Worm (Caenorhabditis elegans) whole organism, L1 larva: ENCODE data around the gene ZC455.1.

ENCODE experiments used
- C16A3.4 ChIP-seq: fragments of 150-350 bp; optimal IDR thresholded peaks from 2 replicates; lab custom pipeline; 2014; ENCODE audit warnings: missing biosample characterization, missing genetic modification characterization
- C34B4.2 ChIP-seq: sonication (generic microtip); optimal IDR thresholded peaks from 2 replicates; lab custom pipeline; 2017; ENCODE audit warnings: mild to moderate bottlenecking, missing genetic modification characterization, missing compliant biosample characterization
- Y116A8C.19 ChIP-seq: sonication (generic microtip); optimal IDR thresholded peaks from 2 replicates; lab custom pipeline; 2016; ENCODE audit warnings: missing compliant biosample characterization, missing genetic modification characterization, borderline replicate concordance
- alr-1 ChIP-seq: fragments of 200-800 bp; sonication (Bioruptor generic); optimal IDR thresholded peaks from 2 replicates; lab custom pipeline; 2018; ENCODE audit warnings: borderline replicate concordance, mild to moderate bottlenecking, missing genetic modification characterization, missing compliant biosample characterization
- aly-2 ChIP-seq: fragments of 150-350 bp; optimal IDR thresholded peaks from 2 replicates; lab custom pipeline; 2014; ENCODE audit warnings: missing biosample characterization, missing genetic modification characterization
- ama-1 ChIP-seq: fragments of 150-350 bp; optimal IDR thresholded peaks from 2 replicates; lab custom pipeline; 2014
- blmp-1 ChIP-seq: fragments of 150-350 bp; optimal IDR thresholded peaks from 2 replicates; lab custom pipeline; 2014; ENCODE audit warnings: missing biosample characterization, missing genetic modification characterization
- ceh-82 ChIP-seq, 3 experiments: fragments of 150-350 bp in 1 of 3; sonication (generic microtip) in 2 of 3; optimal IDR thresholded peaks; 2 replicates each; lab custom pipeline; 2014 to 2017; ENCODE audit warnings: missing biosample characterization in 3 of 3, missing genetic modification characterization in 3 of 3
- ceh-90 ChIP-seq: sonication (generic microtip); optimal IDR thresholded peaks from 2 replicates; lab custom pipeline; 2016; ENCODE audit warnings: missing genetic modification characterization, missing compliant biosample characterization
- ces-1 ChIP-seq: fragments of 150-350 bp; optimal IDR thresholded peaks from 2 replicates; lab custom pipeline; 2014; ENCODE audit warnings: missing biosample characterization, missing genetic modification reagents, missing genetic modification characterization
- dsc-1 ChIP-seq: sonication (generic microtip); optimal IDR thresholded peaks from 2 replicates; lab custom pipeline; 2016; ENCODE audit warnings: mild to moderate bottlenecking, missing genetic modification characterization, missing compliant biosample characterization
- efl-1 ChIP-seq, 4 experiments: fragments of 150-350 bp; optimal IDR thresholded peaks in 3 of 4; peaks in 1 of 4; 1 replicate in 1 of 4; 2 replicates in 3 of 4; lab custom pipeline; 2014; ENCODE audit warnings: missing biosample characterization in 2 of 4, missing genetic modification characterization in 2 of 4, missing genetic modification reagents in 2 of 4
- fkh-4 ChIP-seq: sonication (generic microtip); optimal IDR thresholded peaks from 2 replicates; lab custom pipeline; 2016; ENCODE audit warnings: missing compliant biosample characterization, missing genetic modification characterization, borderline replicate concordance
- fkh-8 ChIP-seq: sonication (generic microtip); optimal IDR thresholded peaks from 2 replicates; lab custom pipeline; 2016; ENCODE audit warnings: mild to moderate bottlenecking, missing genetic modification characterization, missing compliant biosample characterization
- hlh-4 ChIP-seq: sonication (generic microtip); optimal IDR thresholded peaks from 2 replicates; lab custom pipeline; 2016; ENCODE audit warnings: mild to moderate bottlenecking, missing genetic modification characterization, missing compliant biosample characterization
- jun-1 ChIP-seq: fragments of 150-350 bp; optimal IDR thresholded peaks from 2 replicates; lab custom pipeline; 2014; ENCODE audit warnings: missing biosample characterization, missing genetic modification reagents, missing genetic modification characterization
- lin-13 ChIP-seq: fragments of 150-350 bp; optimal IDR thresholded peaks from 2 replicates; lab custom pipeline; 2014; ENCODE audit warnings: missing biosample characterization, missing genetic modification reagents, missing genetic modification characterization
- lin-39 ChIP-seq: fragments of 150-350 bp; optimal IDR thresholded peaks from 2 replicates; lab custom pipeline; 2014; ENCODE audit warnings: missing biosample characterization, missing genetic modification reagents, missing genetic modification characterization
- lir-3 ChIP-seq: sonication (generic microtip); optimal IDR thresholded peaks from 2 replicates; lab custom pipeline; 2016; ENCODE audit warnings: mild to moderate bottlenecking, missing genetic modification characterization, moderate library complexity, missing compliant biosample characterization; ENCODE audit not compliant: poor library complexity
- nhr-11 ChIP-seq: fragments of 150-350 bp; optimal IDR thresholded peaks from 2 replicates; lab custom pipeline; 2014; ENCODE audit warnings: missing biosample characterization, missing genetic modification characterization
- nhr-12 ChIP-seq: sonication (generic microtip); optimal IDR thresholded peaks from 2 replicates; lab custom pipeline; 2017; ENCODE audit warnings: missing biosample characterization, missing genetic modification characterization
- nhr-19 ChIP-seq: fragments of 200-800 bp; sonication (Bioruptor generic); conservative IDR thresholded peaks from 2 replicates; pipeline ENCODE4 v1.3.6; 2022; ENCODE audit warnings: missing genetic modification characterization, missing compliant biosample characterization
- nhr-28 ChIP-seq: fragments of 150-350 bp; optimal IDR thresholded peaks from 2 replicates; lab custom pipeline; 2014; ENCODE audit warnings: missing biosample characterization, missing genetic modification characterization
- nhr-71 ChIP-seq: sonication (generic microtip); optimal IDR thresholded peaks from 2 replicates; lab custom pipeline; 2016; ENCODE audit warnings: mild to moderate bottlenecking, missing genetic modification characterization, moderate library complexity, missing compliant biosample characterization
- nhr-77 ChIP-seq: fragments of 150-350 bp; optimal IDR thresholded peaks from 2 replicates; lab custom pipeline; 2014; ENCODE audit warnings: missing biosample characterization, missing genetic modification characterization
- nhr-84 ChIP-seq: sonication (generic microtip); optimal IDR thresholded peaks from 2 replicates; lab custom pipeline; 2017; ENCODE audit warnings: missing biosample characterization, missing genetic modification characterization
- nhr-85 ChIP-seq: sonication (generic microtip); peaks from one replicate; lab custom pipeline; 2016; ENCODE audit warnings: missing genetic modification characterization, inconsistent platforms, missing compliant biosample characterization
- pqm-1 ChIP-seq: sonication (generic microtip); optimal IDR thresholded peaks from 3 replicates; lab custom pipeline; 2017; ENCODE audit warnings: missing biosample characterization, missing genetic modification characterization
- snpc-4 ChIP-seq: fragments of 150-350 bp; optimal IDR thresholded peaks from 2 replicates; lab custom pipeline; 2014; ENCODE audit warnings: missing biosample characterization, missing genetic modification characterization
- sup-37 ChIP-seq: fragments of 200-800 bp; sonication (Bioruptor generic); optimal IDR thresholded peaks from 2 replicates; lab custom pipeline; 2018; ENCODE audit warnings: mild to moderate bottlenecking, missing genetic modification characterization, missing compliant biosample characterization
- swsn-7 ChIP-seq: sonication (generic microtip); optimal IDR thresholded peaks from 2 replicates; lab custom pipeline; 2016; ENCODE audit warnings: missing genetic modification characterization, missing compliant biosample characterization
- tbx-2 ChIP-seq: sonication (generic microtip); optimal IDR thresholded peaks from 2 replicates; lab custom pipeline; 2016; ENCODE audit warnings: missing genetic modification characterization, missing compliant biosample characterization
- unc-130 ChIP-seq: fragments of 150-350 bp; optimal IDR thresholded peaks from 2 replicates; lab custom pipeline; 2017; ENCODE audit warnings: missing biosample characterization, missing genetic modification characterization, inconsistent platforms
- zag-1 ChIP-seq: fragments of 150-350 bp; optimal IDR thresholded peaks from 2 replicates; lab custom pipeline; 2014; ENCODE audit warnings: missing biosample characterization, missing genetic modification characterization

ZC455.1 gene

DNA sequence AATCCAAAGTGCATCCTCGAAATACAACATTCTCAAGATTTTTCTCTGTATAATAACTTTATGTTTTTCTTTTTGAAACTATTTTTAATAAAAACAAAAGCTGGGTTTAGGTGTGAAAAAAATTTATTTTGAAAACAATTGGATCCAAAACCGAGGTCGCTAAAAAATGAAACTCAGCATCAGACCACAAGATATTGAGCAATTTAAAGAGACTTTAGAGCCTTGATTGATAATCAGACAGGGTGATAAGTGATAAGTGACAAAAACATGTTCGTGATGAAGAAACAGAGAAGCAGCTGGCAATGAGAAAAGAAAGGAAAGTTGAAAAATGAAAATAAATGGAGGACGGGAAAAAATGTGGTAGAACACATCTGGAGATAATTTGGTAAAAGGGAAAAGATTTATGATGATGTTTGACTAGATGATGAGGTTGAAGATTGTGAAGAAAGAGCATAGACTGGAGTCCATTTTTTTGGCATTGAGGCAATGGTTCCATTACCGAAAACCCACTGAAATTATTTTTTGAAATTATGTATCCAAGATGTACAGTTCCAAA is 21.7 kb upstream of the ZC455.1 start, which contains the start of gene C15C8.6:
Gene C15C8.6, minus strand, starts transcription at position 51 of the 556 bp plus-strand sequence.
- TF ChIP-seq fkh-4 (tag; lab: Kevin White, UChicago) (peak; percentile 83), nhr-84 (no peak), hlh-4 (tag; lab: Kevin White, UChicago) (no peak), nhr-19 (no peak), ces-1 (GFP tag; lab: Kevin White, UChicago) (no peak), aly-2 (tag; lab: Kevin White, UChicago) (no peak), ceh-90 (tag; lab: Kevin White, UChicago) (no peak), Y116A8C.19 (tag; lab: Kevin White, UChicago) (no peak), dsc-1 (peak; percentile 87), lin-13 (no peak), unc-130 (tag; lab: Kevin White, UChicago) (no peak)

DNA sequence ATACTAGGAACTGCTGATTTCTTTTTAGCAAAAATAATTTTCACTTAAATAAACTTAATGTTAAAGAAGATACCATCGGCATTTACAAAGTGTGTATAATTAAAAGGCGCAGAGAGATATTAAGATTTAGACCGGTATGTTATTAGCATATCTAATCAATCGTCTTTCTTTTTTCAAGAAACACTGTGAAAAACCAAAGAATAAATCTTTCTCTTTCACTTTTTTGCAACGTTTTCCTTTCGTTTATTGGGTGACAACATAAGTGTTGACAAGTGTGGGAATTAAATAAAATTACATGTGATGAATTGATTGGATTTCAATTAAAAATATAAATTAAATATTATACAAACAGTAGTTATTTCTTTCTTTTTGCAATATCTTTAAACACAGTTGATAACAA is 20.9 kb upstream of the ZC455.1 start, which contains the start of gene C15C8.8:
Gene C15C8.8, minus strand, starts transcription at position 101 of the 400 bp plus-strand sequence.
- TF ChIP-seq efl-1 (optimal IDR thresholded peaks at IDR 0.05; lab: Kevin White, UChicago) (no peak), efl-1 (GFP tag; optimal IDR thresholded peaks at IDR 0.05 in 1 of 2; lab: Kevin White, UChicago) (no peak), nhr-85 (tag; lab: Kevin White, UChicago) (peak; percentile 25), nhr-11 (no peak), blmp-1 (tag; lab: Kevin White, UChicago) (peak; percentile 40)
- TF ChIP-seq, all 84 proteins: peak for 2

DNA sequence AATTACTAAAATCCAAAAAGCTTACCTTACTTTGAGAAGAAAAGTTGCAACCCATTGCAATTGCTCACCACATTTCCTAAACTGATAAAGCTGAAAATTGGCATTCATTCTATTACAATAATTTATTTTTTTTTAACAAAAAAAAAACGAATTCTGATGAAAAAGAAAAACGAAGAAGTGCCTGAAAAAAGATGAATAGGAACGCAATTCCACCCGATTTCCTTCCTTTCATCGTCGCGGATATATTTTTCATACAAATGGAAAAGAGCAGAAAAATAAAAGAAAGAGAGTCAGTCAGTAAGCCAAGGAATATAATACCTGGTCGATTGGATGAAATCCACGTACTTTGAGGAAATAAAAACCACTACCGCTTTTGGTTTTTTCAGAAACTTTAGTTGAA is 18.5 kb upstream of the ZC455.1 start, which contains the start of gene gpa-13:
Gene gpa-13, minus strand, starts transcription at position 101 of the 400 bp plus-strand sequence.
- TF ChIP-seq nhr-77 (tag; lab: Kevin White, UChicago), result no peak
- TF ChIP-seq alr-1 (tag; lab: Kevin White, UChicago), result no peak
- no peak for TF ChIP-seq C16A3.4 (tag; lab: Kevin White, UChicago)
- TF ChIP-seq lir-3 (tag; lab: Kevin White, UChicago), result no peak

DNA sequence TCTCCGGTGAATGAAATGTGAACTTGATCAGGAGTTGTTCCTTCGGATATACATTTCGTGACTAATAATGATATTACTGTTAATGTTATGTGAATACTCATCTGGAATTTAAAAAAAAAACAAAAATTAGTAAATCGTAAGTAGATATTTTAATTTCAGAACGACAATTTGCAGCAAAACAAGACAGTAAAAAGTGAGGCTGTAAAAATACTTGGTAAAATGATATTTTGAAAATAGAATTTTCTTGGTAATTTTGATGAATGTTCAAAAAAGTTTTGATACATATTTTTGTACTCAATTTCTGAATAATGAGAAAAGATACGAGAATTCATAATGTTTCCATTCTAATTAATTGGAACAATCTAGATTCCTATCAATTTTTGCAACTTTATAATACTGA is 13.7 kb upstream of the ZC455.1 start, which contains the start of gene papl-1:
Gene papl-1, minus strand, starts transcription at position 101 of the 400 bp plus-strand sequence.
- no peak for TF ChIP-seq nhr-12 (tag; lab: Kevin White, UChicago)
- TF ChIP-seq, all 84 proteins: peak for 0

DNA sequence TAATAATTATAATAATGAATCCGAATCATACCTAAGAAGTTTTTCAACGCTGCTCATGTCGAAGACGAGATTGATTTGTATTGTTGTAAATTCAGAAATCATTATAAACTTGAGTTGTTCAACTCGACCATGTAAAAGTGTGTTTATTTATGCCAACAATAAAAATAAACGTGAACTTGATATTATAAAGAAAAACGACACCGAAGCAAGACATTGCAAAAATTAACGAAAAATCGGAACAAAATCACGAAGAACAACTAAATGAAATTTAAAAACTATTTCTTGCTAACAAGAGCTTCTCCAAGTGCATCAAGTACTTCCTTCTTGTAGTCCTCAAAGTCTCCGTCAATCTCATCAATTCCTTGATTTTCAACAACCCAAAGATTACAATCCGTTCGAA is 12.4 kb upstream of the ZC455.1 start, which contains the start of gene F18E2.15:
Gene F18E2.15, minus strand, starts transcription at position 101 of the 400 bp plus-strand sequence.
- TF ChIP-seq snpc-4 (tag; lab: Kevin White, UChicago) (no peak), ama-1 (no peak), swsn-7 (tag; lab: Kevin White, UChicago) (no peak), nhr-71 (tag; lab: Kevin White, UChicago) (no peak), nhr-28 (tag; lab: Kevin White, UChicago) (no peak), jun-1 (no peak), tbx-2 (tag; lab: Kevin White, UChicago) (no peak), pqm-1 (tag; lab: Kevin White, UChicago) (no peak), zag-1 (no peak), fkh-8 (no peak), lin-13 (no peak), C34B4.2 (tag; lab: Kevin White, UChicago) (no peak), ceh-82 (tag; optimal IDR thresholded peaks at IDR 0.05; lab: Kevin White, UChicago) (no peak), lin-39 (tag; lab: Kevin White, UChicago) (no peak), sup-37 (GFP tag; lab: Kevin White, UChicago) (no peak), nhr-19 (no peak)
